Fruit fly (Drosophila melanogaster): ENCODE measurements around the gene yrt.

The yrt gene

DNA sequence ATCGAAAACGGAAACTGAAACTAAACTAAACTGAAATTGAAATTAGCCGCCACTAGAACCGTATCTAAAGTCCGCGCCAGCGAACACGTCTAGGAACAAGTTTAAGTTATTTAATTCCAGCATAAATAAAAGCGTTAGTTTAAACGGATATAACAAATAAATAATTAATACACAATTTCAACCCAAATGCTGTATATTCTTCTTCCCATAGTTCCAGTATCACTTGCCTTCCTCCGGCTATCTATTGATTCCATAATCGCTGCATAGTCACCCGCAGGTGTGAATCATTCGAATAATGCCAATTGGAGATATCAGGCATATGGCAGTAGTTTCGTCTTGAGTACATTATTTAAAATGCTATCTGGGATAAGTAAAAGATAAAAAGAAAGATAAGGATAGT, 49.7 kb downstream of the yrt start:
- TF ChIP-seq kay (GFP tag; ENCODE audit: borderline replicate concordance), result peak; percentile 91
- no peak for TF ChIP-seq toe (GFP tag; optimal IDR thresholded peaks at IDR 0.05)

- TF ChIP-seq Mnt (GFP tag; optimal IDR thresholded peaks at IDR 0.05), result peak; percentile 86
- TF ChIP-seq CG1620 (GFP tag; optimal IDR thresholded peaks at IDR 0.05), result no peak
- no peak for TF ChIP-seq CG5204 (GFP tag; optimal IDR thresholded peaks at IDR 0.05)
- TF ChIP-seq cnc (optimal IDR thresholded peaks at IDR 0.05), result no peak
- peak; percentile 15 for TF ChIP-seq ovo (GFP tag; optimal IDR thresholded peaks at IDR 0.05)
- no peak for TF ChIP-seq CG7045 (GFP tag; optimal IDR thresholded peaks at IDR 0.05)
- TF ChIP-seq CG14711 (tag; optimal IDR thresholded peaks at IDR 0.05), result peak; percentile 22
- no peak for TF ChIP-seq Crg-1 (GFP tag; optimal IDR thresholded peaks at IDR 0.05)
- no peak for TF ChIP-seq toe (GFP tag; optimal IDR thresholded peaks at IDR 0.05)
- TF ChIP-seq bab1 (GFP tag; optimal IDR thresholded peaks at IDR 0.05), result peak; percentile 3
- TF ChIP-seq CG11617 (GFP tag; optimal IDR thresholded peaks at IDR 0.05), result peak; percentile 50
- peak; percentile 21 for TF ChIP-seq CG12768 (GFP tag; optimal IDR thresholded peaks at IDR 0.05)
- peak; percentile 92 for TF ChIP-seq pad (GFP tag; optimal IDR thresholded peaks at IDR 0.05)
- TF ChIP-seq Clk (GFP tag; optimal IDR thresholded peaks at IDR 0.05), result no peak
- peak; percentile 23 for TF ChIP-seq CG7101 (tag; optimal IDR thresholded peaks at IDR 0.05)
- TF ChIP-seq kay (GFP tag; ENCODE audit: borderline replicate concordance), result peak; percentile 93
- no peak for TF ChIP-seq Hr96 (GFP tag; optimal IDR thresholded peaks at IDR 0.05)
- TF ChIP-seq cic (GFP tag; optimal IDR thresholded peaks at IDR 0.05), result peak; percentile 32
- no peak for TF ChIP-seq tj (GFP tag; optimal IDR thresholded peaks at IDR 0.05)
- TF ChIP-seq CG33017 (tag; optimal IDR thresholded peaks at IDR 0.05), result peak; percentile 31
Observed at dm6 chr3R:13382656-13383142, 52.1 kb downstream of the yrt start.

- TF ChIP-seq CG11617 (GFP tag; optimal IDR thresholded peaks at IDR 0.05) (peak; percentile 39), pad (GFP tag; optimal IDR thresholded peaks at IDR 0.05) (peak; percentile 25), CG14711 (tag; optimal IDR thresholded peaks at IDR 0.05) (peak; percentile 92), Crg-1 (GFP tag; optimal IDR thresholded peaks at IDR 0.05) (peak; percentile 63), CG7101 (tag; optimal IDR thresholded peaks at IDR 0.05) (peak; percentile 68), CG5204 (GFP tag; optimal IDR thresholded peaks at IDR 0.05) (peak; percentile 82), Clk (GFP tag; optimal IDR thresholded peaks at IDR 0.05) (peak; percentile 56), bab1 (GFP tag; optimal IDR thresholded peaks at IDR 0.05) (peak; percentile 66), cnc (optimal IDR thresholded peaks at IDR 0.05) (no peak), CG1620 (GFP tag; optimal IDR thresholded peaks at IDR 0.05) (peak; percentile 71), cic (GFP tag; optimal IDR thresholded peaks at IDR 0.05) (no peak), CG7045 (GFP tag; optimal IDR thresholded peaks at IDR 0.05) (peak; percentile 47), Hr96 (GFP tag; optimal IDR thresholded peaks at IDR 0.05) (no peak), kay (GFP tag; ENCODE audit: borderline replicate concordance) (no peak), CG12768 (GFP tag; optimal IDR thresholded peaks at IDR 0.05) (peak; percentile 39), Mnt (GFP tag; optimal IDR thresholded peaks at IDR 0.05) (peak; percentile 30), ovo (GFP tag; optimal IDR thresholded peaks at IDR 0.05) (peak; percentile 37), toe (GFP tag; optimal IDR thresholded peaks at IDR 0.05) (peak; percentile 80), tj (GFP tag; optimal IDR thresholded peaks at IDR 0.05) (peak; percentile 40), CG33017 (tag; optimal IDR thresholded peaks at IDR 0.05) (peak; percentile 34)
Observed at dm6 chr3R:13381744-13382435, 52.9 kb downstream of the yrt start, which contains the start of the genes mRpS21 and Droj2. TSS of gene mRpS21 (minus strand) at chr3R:13381809. TSS of gene Droj2 (plus strand) at chr3R:13382106.

DNA sequence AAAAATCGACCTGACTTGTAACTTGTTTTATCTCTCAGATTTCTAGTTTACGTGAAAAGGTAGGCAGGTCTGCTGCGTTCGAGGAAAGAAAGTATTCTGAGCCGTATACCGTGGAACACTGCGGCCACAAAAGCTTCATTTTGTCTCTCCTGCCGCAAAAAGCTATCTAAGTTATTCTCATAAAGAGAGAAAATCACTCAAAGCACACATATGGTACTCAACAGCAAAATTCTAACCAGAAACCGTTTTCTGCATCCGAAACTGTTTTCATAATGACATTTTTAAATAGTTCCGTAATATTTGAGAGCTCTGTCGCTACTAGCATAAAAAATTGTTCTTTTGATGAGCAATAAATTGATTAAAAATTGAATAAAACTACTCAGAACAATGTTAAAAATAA, 55.1 kb downstream of the yrt start, which contains the start of the genes CG9813 and CG8870:
Gene CG9813 (minus strand): TSS at position 101 of the 400 bp plus-strand sequence.
Gene CG8870 (plus strand): TSS at position 168 of the 400 bp plus-strand sequence.
- TF ChIP-seq CG14711 (tag; optimal IDR thresholded peaks at IDR 0.05) (no peak), CG11617 (GFP tag; optimal IDR thresholded peaks at IDR 0.05) (no peak), CG33017 (tag; optimal IDR thresholded peaks at IDR 0.05) (no peak), Hr96 (GFP tag; optimal IDR thresholded peaks at IDR 0.05) (no peak), Clk (GFP tag; optimal IDR thresholded peaks at IDR 0.05) (no peak), CG5204 (GFP tag; optimal IDR thresholded peaks at IDR 0.05) (no peak), ovo (GFP tag; optimal IDR thresholded peaks at IDR 0.05) (no peak), CG12768 (GFP tag; optimal IDR thresholded peaks at IDR 0.05) (no peak), Mnt (GFP tag; optimal IDR thresholded peaks at IDR 0.05) (no peak), toe (GFP tag; optimal IDR thresholded peaks at IDR 0.05) (no peak), tj (GFP tag; optimal IDR thresholded peaks at IDR 0.05) (no peak), cnc (optimal IDR thresholded peaks at IDR 0.05) (no peak), CG7045 (GFP tag; optimal IDR thresholded peaks at IDR 0.05) (no peak), pad (GFP tag; optimal IDR thresholded peaks at IDR 0.05) (no peak), CG7101 (tag; optimal IDR thresholded peaks at IDR 0.05) (no peak), bab1 (GFP tag; optimal IDR thresholded peaks at IDR 0.05) (no peak), cic (GFP tag; optimal IDR thresholded peaks at IDR 0.05) (no peak), kay (GFP tag; ENCODE audit: borderline replicate concordance) (no peak)
